Fruit fly (Drosophila melanogaster): ENCODE measurements around the gene Alp12.

Alp12 gene

DNA sequence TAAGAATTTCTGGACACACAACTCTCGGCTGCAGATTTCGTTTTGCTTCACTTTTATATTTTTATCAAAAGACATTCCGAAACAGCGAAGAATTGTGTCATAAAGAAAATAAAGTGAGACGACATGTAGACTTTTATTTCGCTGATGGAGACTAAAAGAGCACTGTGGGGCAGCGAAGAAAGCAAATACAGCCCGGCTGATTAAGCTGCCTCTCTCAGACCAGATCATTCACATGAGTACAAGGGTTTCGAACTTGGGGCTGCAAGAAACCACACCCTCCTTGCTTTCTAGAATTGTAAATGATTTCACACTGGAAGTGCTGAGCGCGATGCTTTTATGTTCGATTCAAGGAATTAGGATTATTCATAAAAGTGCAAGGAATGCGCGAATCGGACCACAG lies 1.3 kb downstream of the Alp12 start:
- TF ChIP-seq fru (GFP tag; optimal IDR thresholded peaks at IDR 0.05) = no peak
- no peak for TF ChIP-seq Myc (optimal IDR thresholded peaks at IDR 0.05)
- no peak for TF ChIP-seq usp (GFP tag; optimal IDR thresholded peaks at IDR 0.05)
- TF ChIP-seq foxo (GFP tag; optimal IDR thresholded peaks at IDR 0.05) = no peak
- TF ChIP-seq tai (GFP tag; optimal IDR thresholded peaks at IDR 0.05) = no peak
- TF ChIP-seq Rel (GFP tag; optimal IDR thresholded peaks at IDR 0.05) = no peak
- no peak for TF ChIP-seq Rel (tag; optimal IDR thresholded peaks at IDR 0.05)
- no peak for TF ChIP-seq psq (GFP tag; optimal IDR thresholded peaks at IDR 0.05)
- TF ChIP-seq Dfd (GFP tag; optimal IDR thresholded peaks at IDR 0.05) = no peak
- TF ChIP-seq rgr (GFP tag; optimal IDR thresholded peaks at IDR 0.05) = no peak
- TF ChIP-seq Abd-B (GFP tag; optimal IDR thresholded peaks at IDR 0.05) = no peak
- no peak for TF ChIP-seq N (GFP tag; optimal IDR thresholded peaks at IDR 0.05)
- TF ChIP-seq h (GFP tag; optimal IDR thresholded peaks at IDR 0.05) = peak; percentile 5
- no peak for TF ChIP-seq brk (GFP tag; optimal IDR thresholded peaks at IDR 0.05)
- TF ChIP-seq Hnf4 (GFP tag; optimal IDR thresholded peaks at IDR 0.05) = no peak
- peak; percentile 28 for TF ChIP-seq Hr83 (GFP tag; optimal IDR thresholded peaks at IDR 0.05; ENCODE audit: poor library complexity, severe bottlenecking)
- no peak for TF ChIP-seq Mio (GFP tag; optimal IDR thresholded peaks at IDR 0.05)

dm6 chr2L:19425765-19426329 lies 2.0 kb downstream of the Alp12 start:
- peak; percentile 6 for TF ChIP-seq CG32264 (GFP tag; optimal IDR thresholded peaks at IDR 0.05)
- no peak for TF ChIP-seq Hr83 (GFP tag; optimal IDR thresholded peaks at IDR 0.05; ENCODE audit: poor library complexity, severe bottlenecking)
- no peak for TF ChIP-seq dl (GFP tag; optimal IDR thresholded peaks at IDR 0.05; ENCODE audit: insufficient read depth in 1 of 2, partially characterized antibody in 2 of 2)
- no peak for TF ChIP-seq GATAd (GFP tag; optimal IDR thresholded peaks at IDR 0.05)
- no peak for TF ChIP-seq Rel (GFP tag; optimal IDR thresholded peaks at IDR 0.05)
- no peak for TF ChIP-seq Rel (tag; optimal IDR thresholded peaks at IDR 0.05)
- TF ChIP-seq Mio (GFP tag; optimal IDR thresholded peaks at IDR 0.05) = no peak
- peak; percentile 29 for TF ChIP-seq br (GFP tag; optimal IDR thresholded peaks at IDR 0.05)
- no peak for TF ChIP-seq lola (GFP tag; optimal IDR thresholded peaks at IDR 0.05)
- peak; percentile 40 for TF ChIP-seq Sp1 (GFP tag; optimal IDR thresholded peaks at IDR 0.05)
- TF ChIP-seq Vsx2 (GFP tag; optimal IDR thresholded peaks at IDR 0.05; ENCODE audit: partially characterized antibody) = peak; percentile 81
- no peak for TF ChIP-seq Abd-B (GFP tag; optimal IDR thresholded peaks at IDR 0.05)
- peak; percentile 59 for TF ChIP-seq sage (GFP tag; optimal IDR thresholded peaks at IDR 0.05)
- TF ChIP-seq usp (GFP tag; optimal IDR thresholded peaks at IDR 0.05) = no peak
- no peak for TF ChIP-seq jim (GFP tag; optimal IDR thresholded peaks at IDR 0.05)
- no peak for TF ChIP-seq dsf (GFP tag; optimal IDR thresholded peaks at IDR 0.05; ENCODE audit: borderline replicate concordance)
- peak; percentile 58 for TF ChIP-seq OdsH (GFP tag; optimal IDR thresholded peaks at IDR 0.05)
- TF ChIP-seq sv (GFP tag; optimal IDR thresholded peaks at IDR 0.05) = peak; percentile 94
- no peak for TF ChIP-seq CG9705 (GFP tag; optimal IDR thresholded peaks at IDR 0.05)
- TF ChIP-seq woc (GFP tag; optimal IDR thresholded peaks at IDR 0.05) = peak; percentile 30
- TF ChIP-seq rgr (GFP tag; optimal IDR thresholded peaks at IDR 0.05) = peak; percentile 68
- peak; percentile 69 for TF ChIP-seq HLH106 (tag; optimal IDR thresholded peaks at IDR 0.05)
- TF ChIP-seq Jra (GFP tag; optimal IDR thresholded peaks at IDR 0.05) = no peak
- no peak for TF ChIP-seq Dif (GFP tag; optimal IDR thresholded peaks at IDR 0.05; ENCODE audit: partially characterized antibody)
- no peak for TF ChIP-seq Hnf4 (GFP tag; optimal IDR thresholded peaks at IDR 0.05)
- TF ChIP-seq ey (GFP tag; optimal IDR thresholded peaks at IDR 0.05) = peak; percentile 46
- TF ChIP-seq h (GFP tag; optimal IDR thresholded peaks at IDR 0.05) = peak; percentile 44
- peak; percentile 70 for TF ChIP-seq brk (GFP tag; optimal IDR thresholded peaks at IDR 0.05)
- TF ChIP-seq Dfd (GFP tag; optimal IDR thresholded peaks at IDR 0.05) = no peak
- no peak for TF ChIP-seq CrebA (GFP tag; optimal IDR thresholded peaks at IDR 0.05; ENCODE audit: borderline replicate concordance)
- no peak for TF ChIP-seq Hr78 (GFP tag; optimal IDR thresholded peaks at IDR 0.05)
- TF ChIP-seq dmrt93B (GFP tag; optimal IDR thresholded peaks at IDR 0.05) = peak; percentile 21
- TF ChIP-seq Myc (optimal IDR thresholded peaks at IDR 0.05) = no peak
- TF ChIP-seq foxo (GFP tag; optimal IDR thresholded peaks at IDR 0.05) = peak in 1 of 2 experiments; percentile 73
- TF ChIP-seq fru (GFP tag; optimal IDR thresholded peaks at IDR 0.05) = peak; percentile 65
- TF ChIP-seq psq (GFP tag; optimal IDR thresholded peaks at IDR 0.05) = peak; percentile 53
- no peak for TF ChIP-seq N (GFP tag; optimal IDR thresholded peaks at IDR 0.05)
- TF ChIP-seq tai (GFP tag; optimal IDR thresholded peaks at IDR 0.05) = no peak
- TF ChIP-seq pan (optimal IDR thresholded peaks at IDR 0.05) = no peak

Data from whole organism, wandering third instar larva.